Comparison of ENCODE assay signal across 1 fruit fly cellular context in the genomic region with DNA sequence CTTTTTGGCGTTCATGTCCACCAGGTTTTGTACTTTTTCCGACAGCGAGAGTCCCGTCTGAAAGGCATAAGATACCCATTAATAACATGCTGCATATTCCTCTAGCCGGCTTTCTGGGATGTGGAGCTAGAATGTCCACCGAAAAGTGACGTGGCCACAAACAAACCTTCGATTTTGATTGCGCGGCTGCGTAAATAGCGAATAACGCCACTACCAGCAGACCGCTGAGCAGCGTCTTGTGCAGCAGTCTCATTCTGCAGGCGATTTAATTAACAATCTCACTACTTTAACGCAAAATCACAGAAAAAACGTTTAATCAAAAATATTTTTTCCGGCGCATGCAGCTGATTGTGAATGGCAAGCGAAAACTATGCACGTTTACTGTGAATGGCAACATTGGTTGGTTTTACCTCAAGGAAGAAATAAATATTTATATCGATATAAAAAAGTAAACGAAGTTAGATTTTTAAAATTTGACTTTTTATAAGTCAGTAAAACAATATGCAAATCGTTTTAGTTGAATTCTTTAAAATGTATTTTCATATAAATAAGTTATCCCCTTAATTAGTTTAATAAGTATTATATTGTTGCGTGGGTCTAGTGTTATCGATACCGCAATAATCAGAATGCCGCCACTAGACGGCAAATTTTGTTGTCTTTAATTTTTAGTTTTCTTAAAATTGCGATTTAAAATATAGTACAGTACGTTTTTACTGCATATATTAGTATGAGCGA.
TF ChIP-seq lines count a peak whose summit lies in the region.

Gene Ostgamma, minus strand, starts transcription at position 376 of the 735 bp plus-strand sequence.
Gene Mettl14, plus strand, starts transcription at position 611 of the 735 bp plus-strand sequence.

TF ChIP-seq in whole organism, embryonic, 481 proteins besides CTCF, POLR2A, EP300 and RAD21 (continued from another document and continues in another):
- TF ChIP-seq CG11247 (GFP tag; IDR thresholded peaks at IDR 0.05; lab: Robert Waterston, UW) (no peak), ci (GFP tag; IDR thresholded peaks at IDR 0.05; lab: Robert Waterston, UW) (no peak), CG10366 (GFP tag; IDR thresholded peaks at IDR 0.05; lab: Robert Waterston, UW) (no peak), sug (tag; optimal IDR thresholded peaks at IDR 0.05; lab: Kevin White, UChicago) (peak; percentile 37), CG6854 (GFP tag; optimal IDR thresholded peaks at IDR 0.05; lab: Kevin White, UChicago) (no peak), Fer1 (GFP tag; optimal IDR thresholded peaks at IDR 0.05; lab: Kevin White, UChicago) (peak; percentile 17), cato (GFP tag; optimal IDR thresholded peaks at IDR 0.05; lab: Kevin White, UChicago; ENCODE audit: borderline replicate concordance) (no peak), NK7.1 (GFP tag; optimal IDR thresholded peaks at IDR 0.05; lab: Kevin White, UChicago) (no peak), gcm2 (GFP tag; optimal IDR thresholded peaks at IDR 0.05; lab: Kevin White, UChicago) (no peak), zf30C (GFP tag; optimal IDR thresholded peaks at IDR 0.05; lab: Kevin White, UChicago) (no peak), ttk (GFP tag; IDR thresholded peaks at IDR 0.05; lab: Robert Waterston, UW) (no peak), dan (GFP tag; IDR thresholded peaks at IDR 0.05; lab: Robert Waterston, UW) (no peak), CG10267 (tag; optimal IDR thresholded peaks at IDR 0.05; lab: Kevin White, UChicago) (peak; percentile 38), Ravus (GFP tag; IDR thresholded peaks at IDR 0.05; lab: Robert Waterston, UW) (no peak), E2f1 (GFP tag; IDR thresholded peaks at IDR 0.05; lab: Robert Waterston, UW) (no peak), Hr3 (GFP tag; optimal IDR thresholded peaks at IDR 0.05; lab: Kevin White, UChicago) (no peak), Lpt (GFP tag; optimal IDR thresholded peaks at IDR 0.05; lab: Kevin White, UChicago) (no peak), Six4 (GFP tag; optimal IDR thresholded peaks at IDR 0.05; lab: Kevin White, UChicago) (no peak), CG1233 (GFP tag; optimal IDR thresholded peaks at IDR 0.05; lab: Kevin White, UChicago) (no peak), Hmr (GFP tag; optimal IDR thresholded peaks at IDR 0.05; lab: Kevin White, UChicago) (no peak), CG2120 (GFP tag; optimal IDR thresholded peaks at IDR 0.05; lab: Kevin White, UChicago) (peak; percentile 34), crc (GFP tag; optimal IDR thresholded peaks at IDR 0.05; lab: Kevin White, UChicago) (no peak), PHDP (tag; optimal IDR thresholded peaks at IDR 0.05; lab: Kevin White, UChicago) (peak; percentile 16), CG7963 (GFP tag; IDR thresholded peaks at IDR 0.05; lab: Robert Waterston, UW; ENCODE audit: partially characterized antibody) (no peak), YL-1 (GFP tag; optimal IDR thresholded peaks at IDR 0.05; lab: Kevin White, UChicago) (peak; percentile 82), Doc3 (GFP tag; IDR thresholded peaks at IDR 0.05; lab: Robert Waterston, UW; ENCODE audit: partially characterized antibody) (peak; percentile 71), Drgx (GFP tag; IDR thresholded peaks at IDR 0.05; lab: Robert Waterston, UW) (no peak), nau (GFP tag; optimal IDR thresholded peaks at IDR 0.05; lab: Kevin White, UChicago) (no peak), CG10431 (GFP tag; optimal IDR thresholded peaks at IDR 0.05; lab: Kevin White, UChicago) (no peak), CG12071 (GFP tag; optimal IDR thresholded peaks at IDR 0.05; lab: Kevin White, UChicago) (no peak), CG11398 (GFP tag; optimal IDR thresholded peaks at IDR 0.05; lab: Kevin White, UChicago) (no peak), CG14710 (tag; optimal IDR thresholded peaks at IDR 0.05; lab: Kevin White, UChicago) (peak; percentile 70), repo (GFP tag; optimal IDR thresholded peaks at IDR 0.05; lab: Kevin White, UChicago) (no peak), HLH4C (GFP tag; IDR thresholded peaks at IDR 0.05; lab: Robert Waterston, UW; ENCODE audit: partially characterized antibody) (peak; percentile 59; the same call in 2 of the 3 replicates), shn (GFP tag; optimal IDR thresholded peaks at IDR 0.05; lab: Kevin White, UChicago) (no peak), sisA (GFP tag; IDR thresholded peaks at IDR 0.05; lab: Robert Waterston, UW) (no peak), lmd (GFP tag; IDR thresholded peaks at IDR 0.05; lab: Robert Waterston, UW) (no peak), slbo (GFP tag; IDR thresholded peaks at IDR 0.05; lab: Robert Waterston, UW) (no peak), D (optimal IDR thresholded peaks at IDR 0.05; lab: Kevin White, UChicago) (no peak), D (GFP tag; optimal IDR thresholded peaks at IDR 0.05; lab: Kevin White, UChicago) (no peak), CG3065 (GFP tag; optimal IDR thresholded peaks at IDR 0.05; lab: Kevin White, UChicago) (no peak), al (GFP tag; IDR thresholded peaks at IDR 0.05; lab: Robert Waterston, UW) (no peak), sim (GFP tag; IDR thresholded peaks at IDR 0.05; lab: Robert Waterston, UW) (no peak), CG1647 (GFP tag; optimal IDR thresholded peaks at IDR 0.05; lab: Kevin White, UChicago) (no peak), bsh (GFP tag; optimal IDR thresholded peaks at IDR 0.05; lab: Kevin White, UChicago) (no peak), inv (GFP tag; IDR thresholded peaks at IDR 0.05; lab: Robert Waterston, UW; ENCODE audit: partially characterized antibody) (no peak; the same call in none of the 2 replicates), BEAF-32 (GFP tag; optimal IDR thresholded peaks at IDR 0.05; lab: Kevin White, UChicago) (peak; percentile 82), Dip2 (GFP tag; IDR thresholded peaks at IDR 0.05; lab: Robert Waterston, UW) (no peak), ranshi (GFP tag; IDR thresholded peaks at IDR 0.05; lab: Robert Waterston, UW) (no peak), CG8290 (GFP tag; optimal IDR thresholded peaks at IDR 0.05; lab: Kevin White, UChicago) (no peak), CG8290 (tag; optimal IDR thresholded peaks at IDR 0.05; lab: Kevin White, UChicago) (no peak), CG9932 (GFP tag; IDR thresholded peaks at IDR 0.05; lab: Robert Waterston, UW) (no peak), maf-S (GFP tag; optimal IDR thresholded peaks at IDR 0.05; lab: Kevin White, UChicago) (no peak), sob (GFP tag; IDR thresholded peaks at IDR 0.05; lab: Robert Waterston, UW) (no peak), CG2116 (GFP tag; optimal IDR thresholded peaks at IDR 0.05; lab: Kevin White, UChicago) (peak; percentile 91), peb (GFP tag; IDR thresholded peaks at IDR 0.05; lab: Robert Waterston, UW) (no peak), schlank (tag; optimal IDR thresholded peaks at IDR 0.05; lab: Kevin White, UChicago) (no peak), usp (GFP tag; optimal IDR thresholded peaks at IDR 0.05; lab: Kevin White, UChicago) (no peak), Kr (GFP tag; optimal IDR thresholded peaks at IDR 0.05; lab: Kevin White, UChicago) (no peak), Usf (GFP tag; optimal IDR thresholded peaks at IDR 0.05; lab: Kevin White, UChicago) (no peak), ems (GFP tag; optimal IDR thresholded peaks at IDR 0.05; lab: Kevin White, UChicago) (no peak), dmrt99B (tag; optimal IDR thresholded peaks at IDR 0.05; lab: Kevin White, UChicago) (no peak), CG14014 (GFP tag; IDR thresholded peaks at IDR 0.05; lab: Robert Waterston, UW) (no peak), CG17829 (tag; optimal IDR thresholded peaks at IDR 0.05; lab: Kevin White, UChicago) (peak; percentile 41), CG13424 (tag; optimal IDR thresholded peaks at IDR 0.05; lab: Kevin White, UChicago) (peak; percentile 16), CG17328 (GFP tag; IDR thresholded peaks at IDR 0.05; lab: Robert Waterston, UW) (no peak), Ptx1 (GFP tag; IDR thresholded peaks at IDR 0.05; lab: Robert Waterston, UW) (no peak), slou (GFP tag; optimal IDR thresholded peaks at IDR 0.05; lab: Kevin White, UChicago) (no peak), unpg (GFP tag; optimal IDR thresholded peaks at IDR 0.05; lab: Kevin White, UChicago) (no peak), CG14050 (GFP tag; IDR thresholded peaks at IDR 0.05; lab: Robert Waterston, UW) (no peak), bowl (GFP tag; IDR thresholded peaks at IDR 0.05; lab: Robert Waterston, UW) (no peak), Awh (GFP tag; IDR thresholded peaks at IDR 0.05; lab: Robert Waterston, UW) (no peak), bigmax (GFP tag; optimal IDR thresholded peaks at IDR 0.05; lab: Kevin White, UChicago) (no peak), az2 (GFP tag; optimal IDR thresholded peaks at IDR 0.05; lab: Kevin White, UChicago) (peak; percentile 8), psq (GFP tag; optimal IDR thresholded peaks at IDR 0.05; lab: Kevin White, UChicago) (no peak), CG10979 (tag; optimal IDR thresholded peaks at IDR 0.05; lab: Kevin White, UChicago) (peak; percentile 14), CG1832 (GFP tag; optimal IDR thresholded peaks at IDR 0.05; lab: Kevin White, UChicago) (no peak), CG2202 (tag; optimal IDR thresholded peaks at IDR 0.05; lab: Kevin White, UChicago) (no peak), otp (GFP tag; IDR thresholded peaks at IDR 0.05; lab: Robert Waterston, UW) (no peak), Oaz (GFP tag; IDR thresholded peaks at IDR 0.05; lab: Robert Waterston, UW) (no peak), CrebB (tag; optimal IDR thresholded peaks at IDR 0.05; lab: Kevin White, UChicago) (no peak), CG6683 (GFP tag; optimal IDR thresholded peaks at IDR 0.05; lab: Kevin White, UChicago) (no peak), CG1024 (GFP tag; IDR thresholded peaks at IDR 0.05; lab: Robert Waterston, UW) (no peak), ab (GFP tag; optimal IDR thresholded peaks at IDR 0.05; lab: Kevin White, UChicago) (no peak), CG9609 (GFP tag; optimal IDR thresholded peaks at IDR 0.05; lab: Kevin White, UChicago) (no peak), CG30431 (GFP tag; optimal IDR thresholded peaks at IDR 0.05; lab: Kevin White, UChicago) (no peak), Hmx (GFP tag; optimal IDR thresholded peaks at IDR 0.05; lab: Kevin White, UChicago) (no peak), nerfin-2 (GFP tag; IDR thresholded peaks at IDR 0.05; lab: Robert Waterston, UW; ENCODE audit: partially characterized antibody) (no peak), org-1 (GFP tag; optimal IDR thresholded peaks at IDR 0.05; lab: Kevin White, UChicago) (no peak), yki (optimal IDR thresholded peaks at IDR 0.05; lab: Kevin White, UChicago) (no peak), CG13775 (GFP tag; optimal IDR thresholded peaks at IDR 0.05; lab: Kevin White, UChicago) (no peak), exex (tag; optimal IDR thresholded peaks at IDR 0.05; lab: Kevin White, UChicago) (no peak), wek (GFP tag; optimal IDR thresholded peaks at IDR 0.05; lab: Kevin White, UChicago) (no peak), CG10959 (GFP tag; IDR thresholded peaks at IDR 0.05; lab: Robert Waterston, UW) (no peak), Dfd (GFP tag; optimal IDR thresholded peaks at IDR 0.05; lab: Kevin White, UChicago) (no peak), mam (GFP tag; optimal IDR thresholded peaks at IDR 0.05; lab: Kevin White, UChicago) (no peak), CG5180 (GFP tag; optimal IDR thresholded peaks at IDR 0.05; lab: Kevin White, UChicago) (no peak), Dll (GFP tag; IDR thresholded peaks at IDR 0.05; lab: Robert Waterston, UW; ENCODE audit: partially characterized antibody) (peak; percentile 94), CG14860 (GFP tag; IDR thresholded peaks at IDR 0.05; lab: Robert Waterston, UW; ENCODE audit: partially characterized antibody) (peak; percentile 66; the same call in 2 of the 3 replicates), zen (tag; optimal IDR thresholded peaks at IDR 0.05; lab: Kevin White, UChicago) (peak; percentile 3), pum (GFP tag; optimal IDR thresholded peaks at IDR 0.05; lab: Kevin White, UChicago) (no peak), TFAM (GFP tag; optimal IDR thresholded peaks at IDR 0.05; lab: Kevin White, UChicago) (no peak), Taf1 (GFP tag; IDR thresholded peaks at IDR 0.05; lab: Robert Waterston, UW) (no peak), ro (GFP tag; IDR thresholded peaks at IDR 0.05; lab: Robert Waterston, UW) (no peak), CG4854 (GFP tag; optimal IDR thresholded peaks at IDR 0.05; lab: Kevin White, UChicago) (no peak), GATAe (GFP tag; conservative IDR thresholded peaks at IDR 0.05; lab: Robert Waterston, UW) (no peak), CG4282 (GFP tag; optimal IDR thresholded peaks at IDR 0.05; lab: Kevin White, UChicago) (no peak), CG12155 (GFP tag; optimal IDR thresholded peaks at IDR 0.05; lab: Kevin White, UChicago) (no peak), CG8478 (optimal IDR thresholded peaks at IDR 0.05; lab: Kevin White, UChicago) (no peak), gsb-n (tag; optimal IDR thresholded peaks at IDR 0.05; lab: Kevin White, UChicago) (no peak), CG6272 (GFP tag; IDR thresholded peaks at IDR 0.05; lab: Robert Waterston, UW) (no peak), CG2199 (GFP tag; IDR thresholded peaks at IDR 0.05; lab: Robert Waterston, UW) (no peak), CoRest (tag; optimal IDR thresholded peaks at IDR 0.05; lab: Kevin White, UChicago) (peak; percentile 28), corto (GFP tag; optimal IDR thresholded peaks at IDR 0.05; lab: Kevin White, UChicago) (no peak), cg (GFP tag; optimal IDR thresholded peaks at IDR 0.05; lab: Kevin White, UChicago) (no peak), tap (tag; optimal IDR thresholded peaks at IDR 0.05; lab: Kevin White, UChicago) (no peak), CG12299 (tag; optimal IDR thresholded peaks at IDR 0.05; lab: Kevin White, UChicago) (no peak), pb (GFP tag; optimal IDR thresholded peaks at IDR 0.05; lab: Kevin White, UChicago) (no peak), MBD-R2 (GFP tag; IDR thresholded peaks at IDR 0.05; lab: Robert Waterston, UW) (peak; percentile 52), Dbx (GFP tag; IDR thresholded peaks at IDR 0.05; lab: Robert Waterston, UW) (no peak), CG2875 (GFP tag; optimal IDR thresholded peaks at IDR 0.05; lab: Kevin White, UChicago) (no peak), Doc2 (GFP tag; IDR thresholded peaks at IDR 0.05; lab: Robert Waterston, UW) (no peak), cad (GFP tag; optimal IDR thresholded peaks at IDR 0.05; lab: Kevin White, UChicago) (no peak), HLH54F (GFP tag; optimal IDR thresholded peaks at IDR 0.05; lab: Kevin White, UChicago) (no peak), CG4328 (GFP tag; optimal IDR thresholded peaks at IDR 0.05; lab: Kevin White, UChicago) (no peak), phol (tag; optimal IDR thresholded peaks at IDR 0.05; lab: Kevin White, UChicago) (peak; percentile 19), CG11085 (GFP tag; IDR thresholded peaks at IDR 0.05; lab: Robert Waterston, UW) (no peak), Atf-2 (GFP tag; optimal IDR thresholded peaks at IDR 0.05; lab: Kevin White, UChicago) (no peak), CG6175 (GFP tag; IDR thresholded peaks at IDR 0.05; lab: Robert Waterston, UW) (no peak)
